Worm (Caenorhabditis elegans): Measurements from ENCODE around the gene Y46G5A.23.
A peak's percentile ranks its signal among the peaks of the same experiment; 100 is the strongest.

Gene Y46G5A.23

DNA sequence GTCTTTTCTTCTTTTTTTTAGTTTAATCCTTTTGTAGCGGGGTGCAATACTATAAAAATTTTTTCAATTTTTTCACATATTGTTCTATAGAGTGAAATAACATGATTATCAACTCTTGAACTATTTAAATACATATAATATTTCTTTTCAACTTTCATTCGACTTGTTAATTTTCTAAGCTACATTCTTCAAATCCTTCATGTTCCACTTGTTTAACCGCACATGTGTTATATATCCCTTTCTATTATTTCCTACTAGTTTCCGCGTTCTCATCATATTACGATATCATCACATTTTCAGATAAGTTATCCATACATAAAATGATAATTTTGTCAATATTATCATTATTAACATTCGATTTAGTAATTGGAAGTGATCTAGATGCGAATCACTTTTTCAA lies 27.1 kb upstream of the Y46G5A.23 start, which contains the start of gene Y46G5A.29:
Y46G5A.29 (plus strand) TSS at position 301 of the 400 bp plus-strand sequence.
- TF ChIP-seq daf-8 (GFP tag; IDR thresholded peaks at IDR 0.05) (no peak), pqm-1 (tag; optimal IDR thresholded peaks at IDR 0.05) (no peak), unc-62 (GFP tag; optimal IDR thresholded peaks at IDR 0.05 in 1 of 2) (no peak), unc-62 (tag; optimal IDR thresholded peaks at IDR 0.05) (no peak), D1046.2 (GFP tag; IDR thresholded peaks at IDR 0.05) (no peak), nhr-6 (tag; optimal IDR thresholded peaks at IDR 0.05) (no peak), lin-29 (GFP tag; IDR thresholded peaks at IDR 0.05) (no peak), F37D6.2 (tag; optimal IDR thresholded peaks at IDR 0.05) (no peak), set-16 (GFP tag; IDR thresholded peaks at IDR 0.05) (no peak), daf-16 (GFP tag; optimal IDR thresholded peaks at IDR 0.05) (no peak), daf-16 (tag; optimal IDR thresholded peaks at IDR 0.05) (no peak)

DNA sequence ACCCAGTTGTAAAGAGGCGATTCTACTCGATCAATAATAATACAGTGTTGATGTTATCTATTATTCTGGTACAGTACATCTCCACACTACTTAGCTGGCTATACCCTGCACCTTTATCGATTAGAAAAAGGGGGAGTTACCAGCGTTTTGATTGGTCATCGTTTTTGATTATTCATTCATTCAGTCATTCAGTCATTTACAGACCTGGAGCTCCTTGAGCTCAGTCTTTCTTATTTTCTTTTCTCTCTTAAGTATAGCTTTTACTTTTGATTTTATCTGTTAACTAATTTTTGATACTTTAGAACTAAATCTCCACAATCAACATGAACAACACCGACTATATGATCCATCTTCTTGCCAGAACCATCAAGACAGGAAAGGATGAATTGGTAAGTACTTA lies 21.4 kb upstream of the Y46G5A.23 start, which contains the start of gene Y46G5A.28:
Y46G5A.28 (plus strand) TSS at position 301 of the 400 bp plus-strand sequence.
- TF ChIP-seq ztf-11 (tag; optimal IDR thresholded peaks at IDR 0.05): no peak
- TF ChIP-seq aha-1 (tag): peak; percentile 46

DNA sequence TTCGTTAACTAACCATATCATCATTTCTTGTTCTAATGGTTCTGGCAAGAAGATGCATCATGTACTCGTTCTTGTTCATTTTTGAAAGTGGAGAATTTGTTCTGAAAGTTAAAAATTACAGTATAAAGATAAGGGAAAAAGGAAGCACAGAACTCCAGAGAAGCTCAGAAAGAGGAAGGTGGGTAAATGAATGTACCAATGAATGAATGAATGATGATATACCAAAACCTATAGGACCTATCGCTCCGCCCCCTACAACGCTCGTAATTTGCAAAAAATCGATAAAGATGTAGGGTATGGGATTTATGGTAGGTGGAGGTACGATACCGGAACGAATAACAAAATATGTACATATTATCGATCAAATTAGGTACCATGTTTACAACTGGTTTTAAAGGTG lies 19.0 kb upstream of the Y46G5A.23 start, which contains the start of gene pes-10:
pes-10 (minus strand) TSS at position 101 of the 400 bp plus-strand sequence.
- no peak for TF ChIP-seq unc-39 (tag; optimal IDR thresholded peaks at IDR 0.05)
- peak in 1 of 2 experiments; percentile 65 for TF ChIP-seq unc-62 (GFP tag; optimal IDR thresholded peaks at IDR 0.05 in 1 of 2)
- TF ChIP-seq unc-62 (tag; optimal IDR thresholded peaks at IDR 0.05): no peak

DNA sequence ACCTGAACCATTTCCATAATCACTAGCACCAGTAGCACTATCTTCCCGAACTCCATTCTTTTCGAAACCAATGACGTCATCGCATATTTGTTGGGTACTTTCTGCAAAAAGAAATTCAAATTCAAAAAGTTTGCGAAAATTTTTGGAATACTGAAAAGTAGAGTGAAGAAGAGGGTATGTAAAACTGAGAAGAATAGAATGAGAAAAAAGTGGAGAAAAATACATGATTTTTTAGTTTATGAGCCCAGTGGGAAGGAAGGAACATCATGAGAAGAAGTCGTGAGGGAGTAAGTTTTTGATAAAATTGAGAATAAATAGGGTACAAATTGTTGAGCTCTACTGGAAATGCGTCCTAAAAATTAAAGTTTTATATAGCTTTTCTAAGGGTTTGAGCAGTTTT lies 11.3 kb upstream of the Y46G5A.23 start, which contains the start of gene lgc-35:
lgc-35 (minus strand) TSS at position 101 of the 400 bp plus-strand sequence.
- TF ChIP-seq mes-2 (tag; optimal IDR thresholded peaks at IDR 0.05; ENCODE audit: poor library complexity, severe bottlenecking): no peak
- TF ChIP-seq dpl-1 (GFP tag; optimal IDR thresholded peaks at IDR 0.05): no peak
- TF ChIP-seq nhr-48 (tag; optimal IDR thresholded peaks at IDR 0.05): no peak
- no peak for TF ChIP-seq set-16 (GFP tag; IDR thresholded peaks at IDR 0.05)
- no peak for TF ChIP-seq hmg-1.1 (GFP tag; IDR thresholded peaks at IDR 0.05)
- TF ChIP-seq ZK546.5 (tag; optimal IDR thresholded peaks at IDR 0.05): no peak
- TF ChIP-seq tag-97 (GFP tag; IDR thresholded peaks at IDR 0.05): no peak
- no peak for TF ChIP-seq nhr-42 (GFP tag; IDR thresholded peaks at IDR 0.05)
- TF ChIP-seq nhr-102 (tag; optimal IDR thresholded peaks at IDR 0.05): no peak
- TF ChIP-seq ZK337.2 (GFP tag; IDR thresholded peaks at IDR 0.05): no peak
- TF ChIP-seq fkh-10 (GFP tag; optimal IDR thresholded peaks at IDR 0.05): no peak
- no peak for TF ChIP-seq F44E2.7 (GFP tag; IDR thresholded peaks at IDR 0.05)
- no peak for TF ChIP-seq skn-1 (tag; optimal IDR thresholded peaks at IDR 0.05)
- TF ChIP-seq pha-4 (GFP tag; IDR thresholded peaks at IDR 0.05): no peak
- TF ChIP-seq pha-4 (tag; optimal IDR thresholded peaks at IDR 0.05): no peak
- no peak for TF ChIP-seq Y5F2A.4 (GFP tag; optimal IDR thresholded peaks at IDR 0.05)
- no peak for TF ChIP-seq mxl-2 (GFP tag; conservative IDR thresholded peaks at IDR 0.05)

DNA sequence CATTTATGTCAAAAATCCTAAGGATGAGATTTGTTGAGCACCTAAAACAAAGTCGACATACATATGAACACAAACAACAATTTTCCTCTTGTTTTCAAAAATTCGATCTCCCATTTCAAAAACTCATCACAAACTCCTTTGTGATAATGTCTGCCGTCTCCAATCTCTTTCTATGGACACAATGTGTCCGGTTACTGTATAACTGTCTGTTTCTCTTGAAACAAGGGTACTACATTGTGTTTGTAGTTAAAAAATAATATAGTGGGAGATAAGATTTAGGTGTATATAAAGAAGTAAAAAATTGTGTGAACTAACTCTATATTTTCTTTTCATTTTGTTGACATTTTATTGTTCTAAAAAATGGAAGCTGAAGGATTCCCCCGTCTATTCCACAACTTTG lies 1.6 kb upstream of the Y46G5A.23 start, which contains the start of gene bcmo-1:
bcmo-1 (plus strand) TSS at position 330 of the 400 bp plus-strand sequence.
- TF ChIP-seq pqm-1 (tag; optimal IDR thresholded peaks at IDR 0.05) (peak; percentile 3), nhr-28 (tag; optimal IDR thresholded peaks at IDR 0.05) (peak; percentile 97), nhr-11 (tag; optimal IDR thresholded peaks at IDR 0.05) (no peak)

DNA sequence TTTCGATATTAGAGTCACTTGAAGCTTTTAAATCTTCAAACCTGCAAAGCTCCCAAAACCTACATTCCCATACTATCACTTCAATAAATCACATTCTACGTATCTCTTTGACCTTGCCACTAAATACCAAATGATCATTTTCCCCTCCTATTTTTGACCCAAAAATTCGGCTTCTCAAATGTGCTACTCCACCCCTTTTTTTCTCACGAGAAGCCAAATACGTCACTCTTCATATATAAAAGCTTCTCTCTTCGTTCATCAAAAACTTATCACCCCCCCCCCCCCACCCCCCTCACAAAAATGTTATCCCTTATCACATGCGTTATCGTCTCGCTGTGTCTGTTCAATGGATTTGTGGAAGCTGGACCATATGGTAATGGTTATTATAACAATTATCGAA lies 2.0 kb downstream of the Y46G5A.23 start, which contains the start of gene Y46G5A.38:
Y46G5A.38 (plus strand) TSS at position 301 of the 400 bp plus-strand sequence.
- TF ChIP-seq mes-2 (tag; optimal IDR thresholded peaks at IDR 0.05; ENCODE audit: poor library complexity, severe bottlenecking) (no peak), nhr-111 (GFP tag; optimal IDR thresholded peaks at IDR 0.05) (no peak), egl-27 (tag; optimal IDR thresholded peaks at IDR 0.05) (no peak), ceh-82 (tag; optimal IDR thresholded peaks at IDR 0.05) (no peak), nhr-77 (tag; optimal IDR thresholded peaks at IDR 0.05) (no peak), lin-39 (tag; optimal IDR thresholded peaks at IDR 0.05) (no peak), unc-130 (GFP tag; optimal IDR thresholded peaks at IDR 0.05) (no peak), mxl-3 (GFP tag; optimal IDR thresholded peaks at IDR 0.05) (no peak), lin-29 (GFP tag; IDR thresholded peaks at IDR 0.05) (no peak), nhr-102 (tag; optimal IDR thresholded peaks at IDR 0.05) (no peak), hlh-11 (tag; optimal IDR thresholded peaks at IDR 0.05) (no peak), cey-2 (tag; optimal IDR thresholded peaks at IDR 0.05; ENCODE audit: borderline replicate concordance, insufficient read depth) (no peak), unc-62 (GFP tag; optimal IDR thresholded peaks at IDR 0.05 in 1 of 2) (no peak), unc-62 (tag; optimal IDR thresholded peaks at IDR 0.05) (no peak), tra-1 (GFP tag; IDR thresholded peaks at IDR 0.05) (no peak)

Data from whole organism, L4 larva.